Fruit fly (Drosophila melanogaster): ENCODE data around the gene vri.
A peak's percentile ranks its signal among the peaks of the same experiment; 100 is the strongest.

The vri gene

dm6 chr2L:5342119-5342817 lies 53.5 kb downstream of the vri start, which contains the start of gene Acsf2 (continued):
- TF ChIP-seq dimm (GFP tag; IDR thresholded peaks at IDR 0.05) (peak; percentile 76), CG13287 (GFP tag; IDR thresholded peaks at IDR 0.05; ENCODE audit: partially characterized antibody) (no peak; the same call in 1 of the 2 replicates), CG13123 (GFP tag; optimal IDR thresholded peaks at IDR 0.05) (peak; percentile 75), Deaf1 (tag; optimal IDR thresholded peaks at IDR 0.05) (peak; percentile 87), CG17186 (GFP tag; optimal IDR thresholded peaks at IDR 0.05) (no peak), scrt (GFP tag; optimal IDR thresholded peaks at IDR 0.05) (peak; percentile 95), Chrac-16 (GFP tag; optimal IDR thresholded peaks at IDR 0.05) (peak; percentile 92), CG6854 (GFP tag; optimal IDR thresholded peaks at IDR 0.05) (peak; percentile 94), bowl (GFP tag; IDR thresholded peaks at IDR 0.05) (peak; percentile 64), CG31365 (tag; optimal IDR thresholded peaks at IDR 0.05) (peak; percentile 73), CG32532 (GFP tag; IDR thresholded peaks at IDR 0.05) (peak; percentile 99), hb (GFP tag; IDR thresholded peaks at IDR 0.05; ENCODE audit: partially characterized antibody) (no peak), HLH54F (GFP tag; optimal IDR thresholded peaks at IDR 0.05) (peak; percentile 97), CG14667 (GFP tag; IDR thresholded peaks at IDR 0.05) (peak; percentile 92), CG12299 (tag; optimal IDR thresholded peaks at IDR 0.05) (peak; percentile 94), tx (GFP tag; optimal IDR thresholded peaks at IDR 0.05) (peak; percentile 94), CG10462 (GFP tag; optimal IDR thresholded peaks at IDR 0.05) (peak; percentile 72), CG1024 (GFP tag; IDR thresholded peaks at IDR 0.05) (no peak), B-H1 (GFP tag; IDR thresholded peaks at IDR 0.05) (peak; percentile 88), CG3838 (GFP tag; optimal IDR thresholded peaks at IDR 0.05) (peak; percentile 89), E2f2 (GFP tag; IDR thresholded peaks at IDR 0.05) (peak; percentile 80), Dref (GFP tag; IDR thresholded peaks at IDR 0.05) (peak; percentile 39; the same call in 1 of the 2 replicates), CG13624 (GFP tag; optimal IDR thresholded peaks at IDR 0.05) (peak; percentile 98), esg (GFP tag; conservative IDR thresholded peaks at IDR 0.05) (peak; percentile 93), CG11560 (tag; IDR thresholded peaks at IDR 0.05) (peak; percentile 91), sd (tag; optimal IDR thresholded peaks at IDR 0.05) (peak; percentile 93), tio (GFP tag; optimal IDR thresholded peaks at IDR 0.05) (peak; percentile 94), org-1 (GFP tag; optimal IDR thresholded peaks at IDR 0.05) (peak; percentile 95), CG10267 (tag; optimal IDR thresholded peaks at IDR 0.05) (peak; percentile 82), bigmax (GFP tag; optimal IDR thresholded peaks at IDR 0.05) (no peak), klu (GFP tag; IDR thresholded peaks at IDR 0.05) (peak; percentile 98), vfl (GFP tag; optimal IDR thresholded peaks at IDR 0.05) (peak; percentile 96), jigr1 (GFP tag; IDR thresholded peaks at IDR 0.05) (peak; percentile 86; the same call in 2 of the 3 replicates), CG3995 (GFP tag; optimal IDR thresholded peaks at IDR 0.05) (peak; percentile 85), CG11398 (GFP tag; optimal IDR thresholded peaks at IDR 0.05) (peak; percentile 85), sug (tag; optimal IDR thresholded peaks at IDR 0.05) (peak; percentile 98), CG33557 (GFP tag; optimal IDR thresholded peaks at IDR 0.05) (no peak), CG15011 (GFP tag; optimal IDR thresholded peaks at IDR 0.05) (peak; percentile 98), mam (GFP tag; optimal IDR thresholded peaks at IDR 0.05) (peak; percentile 98), usp (GFP tag; optimal IDR thresholded peaks at IDR 0.05) (no peak), aop (GFP tag; IDR thresholded peaks at IDR 0.05) (no peak), CG18476 (GFP tag; optimal IDR thresholded peaks at IDR 0.05) (peak; percentile 87), GATAe (GFP tag; conservative IDR thresholded peaks at IDR 0.05) (peak; percentile 93), croc (GFP tag; conservative IDR thresholded peaks at IDR 0.05) (peak; percentile 49; the same call in 2 of the 3 replicates), rib (GFP tag; IDR thresholded peaks at IDR 0.05) (peak; percentile 98), NfI (GFP tag; optimal IDR thresholded peaks at IDR 0.05) (peak; percentile 96), lov (optimal IDR thresholded peaks at IDR 0.05) (no peak), lov (GFP tag; IDR thresholded peaks at IDR 0.05) (no peak), slp2 (GFP tag; optimal IDR thresholded peaks at IDR 0.05) (peak; percentile 91), Gug (GFP tag; IDR thresholded peaks at IDR 0.05) (peak; percentile 94), emc (GFP tag; optimal IDR thresholded peaks at IDR 0.05) (peak; percentile 93)

Measured in whole organism, embryonic.